Fruit fly (Drosophila melanogaster) whole organism, embryonic: ENCODE results near the gene CG42495.
A peak's percentile ranks its signal among the peaks of the same experiment; 100 is the strongest.

Experiments
- ATbp ChIP-seq: fragments of 200-800 bp; sonication (Bioruptor generic); optimal IDR thresholded peaks from 2 replicates; lab custom pipeline; 2017; ENCODE audit warnings: missing biosample characterization, mild to moderate bottlenecking, missing genetic modification characterization, missing genetic modification reagents
- Aef1 ChIP-seq: fragments of 200-800 bp; sonication (Bioruptor generic); IDR thresholded peaks from 3 replicates; pipeline ENCODE4 v1.3.6; 2022; ENCODE audit warnings: missing biosample characterization, missing genetic modification characterization
- Antp ChIP-seq: fragments of 200-800 bp; sonication (Bioruptor generic); optimal IDR thresholded peaks from 3 replicates; lab custom pipeline; 2016; ENCODE audit warnings: missing biosample characterization, missing genetic modification characterization
- Awh ChIP-seq: fragments of 200-800 bp; sonication (Bioruptor generic); IDR thresholded peaks from 2 replicates; pipeline ENCODE4, ENCODE4 v1.3.6; 2022; ENCODE audit warnings: missing biosample characterization, missing genetic modification characterization
- Bdp1 ChIP-seq: fragments of 200-800 bp; sonication (Bioruptor generic); optimal IDR thresholded peaks from 3 replicates; lab custom pipeline; 2016; ENCODE audit warnings: missing biosample characterization, missing genetic modification characterization
- Bgb ChIP-seq: fragments of 200-800 bp; sonication (Bioruptor generic); IDR thresholded peaks from 2 replicates; pipeline ENCODE4 v1.3.6; 2022; ENCODE audit warnings: missing biosample characterization, missing genetic modification characterization; ENCODE audit not compliant: partially characterized antibody
- CG12104 ChIP-seq: fragments of 200-800 bp; sonication (Bioruptor generic); optimal IDR thresholded peaks from 3 replicates; lab custom pipeline; 2016; ENCODE audit warnings: missing biosample characterization, missing genetic modification characterization
- CG12299 ChIP-seq: fragments of 200-800 bp; sonication (Bioruptor generic); optimal IDR thresholded peaks from 2 replicates; lab custom pipeline; 2018; ENCODE audit warnings: missing biosample characterization, mild to moderate bottlenecking, missing genetic modification characterization
- CG13775 ChIP-seq: fragments of 200-800 bp; sonication (Bioruptor generic); optimal IDR thresholded peaks from 3 replicates; lab custom pipeline; 2017; ENCODE audit warnings: missing biosample characterization, mild to moderate bottlenecking, missing genetic modification characterization
- CG14014 ChIP-seq: fragments of 200-800 bp; sonication (Bioruptor generic); IDR thresholded peaks from 2 replicates; pipeline ENCODE4 v1.3.6; 2022; ENCODE audit warnings: missing biosample characterization, missing genetic modification characterization
- CG15479 ChIP-seq: fragments of 200-800 bp; sonication (Bioruptor generic); optimal IDR thresholded peaks from 3 replicates; lab custom pipeline; 2019; ENCODE audit warnings: missing biosample characterization, mild to moderate bottlenecking, missing genetic modification characterization, moderate library complexity
- CG15601 ChIP-seq: fragments of 200-800 bp; sonication (Bioruptor generic); optimal IDR thresholded peaks from 3 replicates; lab custom pipeline; 2019; ENCODE audit warnings: missing biosample characterization, mild to moderate bottlenecking, missing genetic modification characterization, moderate library complexity
- CG1647 ChIP-seq: fragments of 200-800 bp; sonication (Bioruptor generic); optimal IDR thresholded peaks from 3 replicates; lab custom pipeline; 2016; ENCODE audit warnings: missing biosample characterization, missing genetic modification characterization
- CG16779 ChIP-seq: fragments of 200-800 bp; sonication (Bioruptor generic); IDR thresholded peaks from 2 replicates; pipeline ENCODE4 v1.3.6; 2022; ENCODE audit warnings: missing biosample characterization, missing genetic modification characterization
- CG18262 ChIP-seq: fragments of 200-800 bp; optimal IDR thresholded peaks from 3 replicates; lab custom pipeline; 2019; ENCODE audit warnings: missing biosample characterization, mild to moderate bottlenecking, missing genetic modification characterization, moderate library complexity
- CG2120 ChIP-seq: fragments of 200-800 bp; sonication (Bioruptor generic); optimal IDR thresholded peaks from 3 replicates; lab custom pipeline; 2016; ENCODE audit warnings: missing biosample characterization, missing genetic modification characterization
- CG30431 ChIP-seq: fragments of 200-800 bp; sonication (Bioruptor generic); optimal IDR thresholded peaks from 2 replicates; lab custom pipeline; 2017; ENCODE audit warnings: missing biosample characterization, missing genetic modification characterization
- CG32532 ChIP-seq: fragments of 200-800 bp; sonication (Bioruptor generic); IDR thresholded peaks from 2 replicates; pipeline ENCODE4 v1.3.6; 2022; ENCODE audit warnings: missing biosample characterization, missing genetic modification characterization
- CG3847 ChIP-seq: fragments of 200-800 bp; sonication (Bioruptor generic); IDR thresholded peaks from 2 replicates; pipeline ENCODE4 v1.3.6; 2022; ENCODE audit warnings: missing biosample characterization, missing genetic modification characterization
- CG6272 ChIP-seq: fragments of 200-800 bp; sonication (Bioruptor generic); IDR thresholded peaks from 2 replicates; pipeline ENCODE4 v1.3.6; 2022; ENCODE audit warnings: missing biosample characterization, missing genetic modification characterization
- CG9215 ChIP-seq: fragments of 200-800 bp; sonication (Bioruptor generic); IDR thresholded peaks from 2 replicates; pipeline ENCODE4 v1.3.6; 2022; ENCODE audit warnings: missing biosample characterization, missing genetic modification characterization
- D19B ChIP-seq: fragments of 200-800 bp; sonication (Bioruptor generic); optimal IDR thresholded peaks from 2 replicates; lab custom pipeline; 2017; ENCODE audit warnings: missing biosample characterization, mild to moderate bottlenecking, missing genetic modification characterization
- Dad ChIP-seq: fragments of 200-800 bp; sonication (Bioruptor generic); optimal IDR thresholded peaks from 3 replicates; lab custom pipeline; 2016; ENCODE audit warnings: missing biosample characterization, missing genetic modification characterization
- Dfd ChIP-seq, 2 experiments: fragments of >200 bp; optimal IDR thresholded peaks; 2 replicates each; lab custom pipeline; 2017; ENCODE audit warnings: missing biosample characterization in 2 of 2, missing genetic modification characterization in 2 of 2
- Doc2 ChIP-seq: fragments of 200-800 bp; sonication (Bioruptor generic); IDR thresholded peaks from 2 replicates; pipeline ENCODE4 v1.3.6; 2022; ENCODE audit warnings: missing biosample characterization, missing genetic modification characterization
- Drgx ChIP-seq: fragments of 200-800 bp; sonication (Bioruptor generic); IDR thresholded peaks from 2 replicates; pipeline ENCODE4 v1.3.6; 2022; ENCODE audit warnings: missing biosample characterization, missing genetic modification characterization
- E2f2 ChIP-seq: fragments of 200-800 bp; sonication (Bioruptor generic); IDR thresholded peaks from 2 replicates; pipeline ENCODE4 v1.3.6; 2022; ENCODE audit warnings: missing biosample characterization, missing genetic modification characterization
- Ets65A ChIP-seq: fragments of 200-800 bp; sonication (Bioruptor generic); peaks from one replicate; lab custom pipeline; 2016; ENCODE audit warnings: missing biosample characterization, missing genetic modification characterization
- Gsc ChIP-seq: fragments of 200-800 bp; sonication (Bioruptor generic); IDR thresholded peaks from 2 replicates; pipeline ENCODE4 v1.3.6; 2022; ENCODE audit warnings: missing biosample characterization, missing genetic modification characterization
- Gug ChIP-seq: fragments of 200-800 bp; sonication (Bioruptor generic); IDR thresholded peaks from 4 replicates; pipeline ENCODE4 v1.3.6; 2022; ENCODE audit warnings: missing biosample characterization, missing genetic modification characterization
- Hmr ChIP-seq: fragments of 200-800 bp; sonication (Bioruptor generic); optimal IDR thresholded peaks from 3 replicates; lab custom pipeline; 2017; ENCODE audit warnings: mild to moderate bottlenecking, missing biosample characterization, missing genetic modification reagents, missing genetic modification characterization
- NfI ChIP-seq: fragments of 200-800 bp; sonication (Bioruptor generic); optimal IDR thresholded peaks from 3 replicates; lab custom pipeline; 2018; ENCODE audit warnings: missing biosample characterization, mild to moderate bottlenecking, missing genetic modification characterization, moderate library complexity
- Opbp ChIP-seq: fragments of 200-800 bp; sonication (Bioruptor generic); IDR thresholded peaks from 3 replicates; pipeline ENCODE4 v1.3.6; 2022; ENCODE audit warnings: missing biosample characterization, missing genetic modification characterization; ENCODE audit not compliant: partially characterized antibody
- Rfx ChIP-seq: fragments of 200-800 bp; sonication (Bioruptor generic); IDR thresholded peaks from 2 replicates; pipeline ENCODE4 v1.3.6; 2022; ENCODE audit warnings: missing biosample characterization, missing genetic modification characterization
- TFAM ChIP-seq: fragments of 200-800 bp; sonication (Bioruptor generic); optimal IDR thresholded peaks from 2 replicates; lab custom pipeline; 2017; ENCODE audit warnings: missing biosample characterization, missing genetic modification characterization, inconsistent platforms
- Tbp ChIP-seq: fragments of >200 bp; optimal IDR thresholded peaks from 2 replicates; lab custom pipeline; 2018; ENCODE audit warnings: missing biosample characterization, missing genetic modification characterization
- bcd ChIP-seq: fragments of 200-800 bp; sonication (Bioruptor generic); optimal IDR thresholded peaks from 2 replicates; lab custom pipeline; 2017; ENCODE audit warnings: missing biosample characterization, mild to moderate bottlenecking, missing genetic modification characterization
- bigmax ChIP-seq: fragments of 200-800 bp; sonication (Bioruptor generic); optimal IDR thresholded peaks from 2 replicates; lab custom pipeline; 2018; ENCODE audit warnings: missing biosample characterization, mild to moderate bottlenecking, missing genetic modification characterization
- gcm ChIP-seq: fragments of 200-800 bp; sonication (Bioruptor generic); optimal IDR thresholded peaks from 2 replicates; lab custom pipeline; 2019; ENCODE audit warnings: missing biosample characterization, mild to moderate bottlenecking, missing genetic modification characterization, moderate library complexity
- ham ChIP-seq: fragments of 200-800 bp; sonication (Bioruptor generic); IDR thresholded peaks from 2 replicates; pipeline ENCODE4 v1.3.6; 2022; ENCODE audit warnings: missing biosample characterization, missing genetic modification characterization
- kay ChIP-seq: fragments of 200-800 bp; sonication (Bioruptor generic); optimal IDR thresholded peaks from 2 replicates; lab custom pipeline; 2016; ENCODE audit warnings: missing biosample characterization, missing genetic modification characterization
- nau ChIP-seq: fragments of 200-800 bp; sonication (Bioruptor generic); optimal IDR thresholded peaks from 3 replicates; lab custom pipeline; 2017; ENCODE audit warnings: missing biosample characterization, mild to moderate bottlenecking, missing genetic modification characterization, missing genetic modification reagents
- sens ChIP-seq: fragments of 200-800 bp; sonication (Bioruptor generic); peaks from one replicate; lab custom pipeline; 2016; ENCODE audit warnings: missing biosample characterization, missing genetic modification characterization
- so ChIP-seq: fragments of 200-800 bp; sonication (Bioruptor generic); IDR thresholded peaks from 3 replicates; pipeline ENCODE4 v1.3.6; 2022; ENCODE audit warnings: missing biosample characterization, missing genetic modification characterization
- sug ChIP-seq: fragments of 200-800 bp; optimal IDR thresholded peaks from 2 replicates; lab custom pipeline; 2019; ENCODE audit warnings: missing biosample characterization, mild to moderate bottlenecking, missing genetic modification characterization, moderate library complexity
- trem ChIP-seq: fragments of 200-800 bp; optimal IDR thresholded peaks from 3 replicates; lab custom pipeline; 2019; ENCODE audit warnings: missing biosample characterization, mild to moderate bottlenecking, missing genetic modification characterization, moderate library complexity
- ttk ChIP-seq: fragments of 200-800 bp; sonication (Bioruptor generic); IDR thresholded peaks from 2 replicates; pipeline ENCODE4 v2.1.2; 2022; ENCODE audit warnings: missing biosample characterization, missing genetic modification characterization
- wor ChIP-seq: fragments of 200-800 bp; sonication (Bioruptor generic); IDR thresholded peaks from 2 replicates; pipeline ENCODE4 v1.3.6; 2022; ENCODE audit warnings: missing biosample characterization, missing genetic modification characterization

CG42495 gene

DNA sequence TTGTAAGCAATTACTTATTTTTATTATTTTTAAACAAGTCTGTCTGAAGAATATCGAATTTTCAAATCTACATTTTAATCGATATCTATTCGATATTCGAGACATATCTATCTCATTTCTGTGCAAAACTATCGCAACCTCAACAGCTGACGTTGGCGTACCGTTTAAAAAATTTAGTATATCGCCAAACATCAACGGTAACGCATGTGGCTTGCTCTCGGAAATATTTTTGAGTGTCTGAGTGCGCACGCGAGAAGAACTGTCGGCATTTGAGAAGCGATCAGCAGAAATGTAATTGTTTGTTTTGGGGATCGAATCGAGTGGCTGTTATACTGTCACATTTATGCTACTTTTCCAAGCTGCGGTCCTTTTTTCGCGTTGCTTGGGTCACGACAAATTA is 41.4 kb upstream of the CG42495 start, which contains the start of gene MYPT-75D (continued):
- no peak for TF ChIP-seq TFAM (GFP tag; lab: Kevin White, UChicago)
- TF ChIP-seq ATbp (GFP tag; lab: Kevin White, UChicago): no peak
- no peak for TF ChIP-seq Aef1 (GFP tag; lab: Robert Waterston, UW)
- TF ChIP-seq D19B (GFP tag; lab: Kevin White, UChicago): no peak
- peak; percentile 2 for TF ChIP-seq CG1647 (GFP tag; lab: Kevin White, UChicago)
- TF ChIP-seq CG9215 (GFP tag; lab: Robert Waterston, UW): no peak
- TF ChIP-seq trem (tag; lab: Kevin White, UChicago): peak; percentile 78
- no peak for TF ChIP-seq ham (GFP tag; lab: Robert Waterston, UW)
- peak; percentile 4 for TF ChIP-seq CG2120 (GFP tag; lab: Kevin White, UChicago)
- TF ChIP-seq CG18262 (tag; lab: Kevin White, UChicago): peak; percentile 16
- 0 out of 2 replicates have a peak, but pooled peaks have one; percentile 35 for TF ChIP-seq CG16779 (GFP tag; lab: Robert Waterston, UW)
- TF ChIP-seq CG3847 (GFP tag; lab: Robert Waterston, UW): no peak
- TF ChIP-seq kay (GFP tag; lab: Kevin White, UChicago): no peak
- peak; percentile 21 for TF ChIP-seq NfI
- TF ChIP-seq CG13775 (GFP tag; lab: Kevin White, UChicago): no peak
- peak; percentile 29 for TF ChIP-seq Antp (GFP tag; lab: Kevin White, UChicago)
- peak; percentile 89 for TF ChIP-seq E2f2 (GFP tag; lab: Robert Waterston, UW)
- no peak for TF ChIP-seq nau
- peak; percentile 97 for TF ChIP-seq Opbp (GFP tag; lab: Robert Waterston, UW)
- TF ChIP-seq, all 482 proteins: peak for 210

DNA sequence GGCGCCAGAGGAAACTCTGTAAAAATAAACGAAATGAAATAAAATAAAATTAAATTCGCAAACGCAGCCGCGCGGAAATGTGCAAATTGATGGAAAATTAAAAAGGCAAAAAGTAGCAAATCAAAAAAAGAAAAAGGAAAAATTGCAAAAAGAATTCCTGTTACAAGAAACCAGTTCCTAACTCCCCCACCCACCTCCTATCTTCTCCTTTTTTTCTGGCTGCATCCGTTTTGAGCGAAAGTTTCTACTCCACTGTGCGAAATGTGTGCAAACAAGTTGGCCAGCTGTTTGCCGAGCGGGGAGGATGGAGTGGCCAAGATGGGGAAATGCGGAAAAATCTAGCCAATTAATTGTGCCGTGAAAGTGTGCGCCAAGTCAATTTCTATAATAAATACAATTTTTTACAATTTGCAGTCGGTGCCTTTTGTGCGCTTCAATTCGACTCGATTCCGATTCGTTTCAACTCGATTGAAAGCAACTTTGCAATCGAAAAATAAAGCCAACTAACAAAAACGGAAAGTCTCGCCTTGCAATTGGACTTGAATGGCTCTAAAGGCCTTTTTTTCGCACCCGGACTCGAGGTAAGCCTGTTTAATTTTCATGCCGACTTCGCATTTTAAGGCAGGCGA is 40.6 kb upstream of the CG42495 start:
- TF ChIP-seq Doc2 (GFP tag; lab: Robert Waterston, UW) (no peak), Gug (GFP tag; lab: Robert Waterston, UW) (no peak), Tbp (no peak), so (0 out of 3 replicates have a peak, but pooled peaks have one; percentile 10), bigmax (GFP tag; lab: Kevin White, UChicago) (no peak), ttk (no peak), Ets65A (peak; percentile 57), Drgx (GFP tag; lab: Robert Waterston, UW) (peak; percentile 49; the same call in 1 of the 2 replicates), CG1647 (GFP tag; lab: Kevin White, UChicago) (no peak), gcm (GFP tag; lab: Kevin White, UChicago) (no peak), CG15601 (peak; percentile 57), sug (tag; lab: Kevin White, UChicago) (no peak), sens (peak; percentile 34), CG12299 (tag; lab: Kevin White, UChicago) (no peak), wor (GFP tag; lab: Robert Waterston, UW) (no peak), CG6272 (GFP tag; lab: Robert Waterston, UW) (no peak), Awh (no peak), CG14014 (GFP tag; lab: Robert Waterston, UW) (0 out of 2 replicates have a peak, but pooled peaks have one; percentile 23)

DNA sequence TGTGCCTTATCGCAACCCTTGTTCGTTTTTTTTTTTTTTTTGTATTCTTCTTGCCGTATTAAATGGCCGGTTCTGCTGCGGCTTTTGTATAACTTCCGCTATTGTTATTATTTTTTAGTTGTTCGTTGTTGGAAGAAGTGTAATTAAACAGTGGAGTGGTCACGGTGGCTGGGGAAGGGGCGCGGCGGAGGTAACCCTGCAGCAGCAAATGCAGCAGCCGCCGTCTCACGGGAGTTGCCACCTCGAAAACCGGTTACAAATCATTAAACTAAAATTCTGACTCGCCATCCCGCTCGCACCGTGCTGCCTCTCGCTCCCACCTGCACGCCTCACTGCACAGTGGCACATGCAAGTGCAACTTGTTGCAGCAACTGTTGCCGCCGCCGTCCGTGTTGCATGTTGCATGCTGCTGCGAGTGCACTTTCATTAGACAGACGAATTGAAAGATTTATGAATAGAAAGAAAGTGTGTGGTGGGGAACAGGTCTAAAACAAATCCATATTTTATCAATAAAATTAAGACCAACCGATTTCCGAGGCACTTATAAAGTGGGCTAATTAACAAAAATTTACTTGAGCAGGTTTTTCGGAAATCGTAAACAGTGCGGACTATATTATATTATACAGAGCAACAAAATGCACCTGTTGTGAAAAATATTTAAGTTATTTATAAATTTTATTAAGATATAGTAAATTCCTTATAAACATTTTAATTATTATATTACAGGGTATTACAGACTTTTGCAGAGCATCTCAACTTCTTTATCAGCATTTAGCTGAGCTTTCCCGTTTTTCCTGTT is 39.3 kb upstream of the CG42495 start:
- TF ChIP-seq bcd (GFP tag; lab: Kevin White, UChicago) (no peak), CG32532 (GFP tag; lab: Robert Waterston, UW) (no peak), Rfx (no peak), Gsc (GFP tag; lab: Robert Waterston, UW) (no peak), Bdp1 (GFP tag; lab: Kevin White, UChicago) (no peak), CG30431 (no peak), Dfd (GFP tag; optimal IDR thresholded peaks at IDR 0.05; lab: Kevin White, UChicago) (no peak), CG15479 (peak; percentile 50), Awh (0 out of 2 replicates have a peak, but pooled peaks have one; percentile 49), Bgb (no peak), CG12104 (GFP tag; lab: Kevin White, UChicago) (no peak), Dad (no peak), Hmr (GFP tag; lab: Kevin White, UChicago) (no peak)
